Worm (Caenorhabditis elegans) whole organism, L4/young adult: ENCODE data around the gene ZK666.4.

Source experiments
- dao-5 ChIP-seq: sonication (generic microtip); optimal IDR thresholded peaks from 2 replicates; lab custom pipeline; 2016; ENCODE audit warnings: missing genotype, missing genetic modification characterization, moderate library complexity, missing compliant biosample characterization
- him-1 ChIP-seq: sonication (generic microtip); optimal IDR thresholded peaks from 2 replicates; lab custom pipeline; 2016; ENCODE audit warnings: missing genotype, missing genetic modification reagents, missing genetic modification characterization, missing compliant biosample characterization

DNA sequence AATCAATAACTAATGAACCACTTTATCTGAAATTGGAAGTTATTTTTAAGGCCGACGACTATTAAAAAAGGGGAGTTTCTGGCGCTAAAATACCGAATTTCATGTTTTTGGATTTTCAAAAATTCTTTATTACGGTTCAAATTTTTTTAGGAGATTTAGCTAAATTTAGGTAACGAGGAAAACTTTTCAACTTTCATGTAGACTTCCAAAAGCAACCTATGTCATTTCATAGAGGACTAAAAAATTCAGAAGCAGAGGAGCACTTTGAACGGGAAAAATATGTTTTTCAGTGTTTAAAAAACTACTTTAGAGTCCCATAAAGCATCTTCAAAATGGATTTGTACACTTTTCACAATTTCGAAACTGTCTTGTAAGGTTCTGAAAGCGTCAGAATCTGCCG is 36.3 kb downstream of the ZK666.4 start:
- TF ChIP-seq dao-5 (tag; lab: Kevin White, UChicago), result no peak
- TF ChIP-seq him-1 (tag; lab: Kevin White, UChicago), result no peak
